Worm (Caenorhabditis elegans) whole organism, L3 larva: ENCODE results near the gene idpc-3.

Experiments
- ZK546.5 ChIP-seq: sonication (generic microtip); optimal IDR thresholded peaks from 2 replicates; lab custom pipeline; 2017; ENCODE audit warnings: missing biosample characterization, missing genetic modification characterization
- aly-2 ChIP-seq: fragments of 150-350 bp; optimal IDR thresholded peaks from 2 replicates; lab custom pipeline; 2014; ENCODE audit warnings: missing biosample characterization, missing genetic modification characterization
- ama-1 ChIP-seq: fragments of 150-350 bp; optimal IDR thresholded peaks from 2 replicates; lab custom pipeline; 2018
- ceh-28 ChIP-seq: fragments of 150-350 bp; optimal IDR thresholded peaks from 2 replicates; lab custom pipeline; 2014; ENCODE audit warnings: missing biosample characterization, missing genetic modification reagents, missing genetic modification characterization
- ceh-82 ChIP-seq: fragments of 150-350 bp; optimal IDR thresholded peaks from 2 replicates; lab custom pipeline; 2014; ENCODE audit warnings: missing biosample characterization, missing genetic modification characterization
- ceh-9 ChIP-seq: sonication (generic microtip); optimal IDR thresholded peaks from 2 replicates; lab custom pipeline; 2018; ENCODE audit warnings: missing biosample characterization, missing genetic modification characterization
- daf-12 ChIP-seq: fragments of 150-350 bp; optimal IDR thresholded peaks from 2 replicates; lab custom pipeline; 2014; ENCODE audit warnings: missing biosample characterization, missing genetic modification reagents, missing genetic modification characterization
- egl-27 ChIP-seq: sonication (generic microtip); optimal IDR thresholded peaks from 4 replicates; lab custom pipeline; 2017; ENCODE audit warnings: missing biosample characterization, missing genetic modification reagents, missing genetic modification characterization
- egl-5 ChIP-seq: fragments of 150-350 bp; optimal IDR thresholded peaks from 2 replicates; lab custom pipeline; 2017; ENCODE audit warnings: missing biosample characterization, missing genetic modification reagents, missing genetic modification characterization, inconsistent platforms
- elt-1 ChIP-seq: fragments of 150-350 bp; optimal IDR thresholded peaks from 2 replicates; lab custom pipeline; 2014; ENCODE audit warnings: missing biosample characterization, missing genetic modification characterization
- elt-3 ChIP-seq, 3 experiments: fragments of 150-350 bp in 1 of 3; sonication (generic microtip) in 2 of 3; optimal IDR thresholded peaks; 2 replicates in 2 of 3; 4 replicates in 1 of 3; lab custom pipeline; 2014 to 2017; ENCODE audit warnings: missing biosample characterization in 3 of 3, missing genetic modification characterization in 3 of 3
- eor-1 ChIP-seq, 2 experiments: fragments of 150-350 bp; optimal IDR thresholded peaks; 2 replicates each; lab custom pipeline; 2014 to 2018; ENCODE audit warnings: missing biosample characterization in 2 of 2, missing genetic modification characterization in 2 of 2
- fos-1 ChIP-seq: fragments of 150-350 bp; optimal IDR thresholded peaks from 2 replicates; lab custom pipeline; 2014; ENCODE audit warnings: missing biosample characterization, missing genetic modification characterization
- hmg-11 ChIP-seq: sonication (generic microtip); optimal IDR thresholded peaks from 2 replicates; lab custom pipeline; 2016; ENCODE audit warnings: missing genetic modification characterization, missing compliant biosample characterization
- jun-1 ChIP-seq: fragments of 150-350 bp; optimal IDR thresholded peaks from 2 replicates; lab custom pipeline; 2014; ENCODE audit warnings: missing biosample characterization, missing genetic modification reagents, missing genetic modification characterization
- lin-15B ChIP-seq: fragments of 150-350 bp; optimal IDR thresholded peaks from 2 replicates; lab custom pipeline; 2014; ENCODE audit warnings: missing biosample characterization, missing genetic modification characterization
- lin-39 ChIP-seq: fragments of 150-350 bp; optimal IDR thresholded peaks from 2 replicates; lab custom pipeline; 2018; ENCODE audit warnings: missing biosample characterization, missing genetic modification reagents, missing genetic modification characterization
- lsy-12 ChIP-seq: sonication (generic microtip); optimal IDR thresholded peaks from 2 replicates; lab custom pipeline; 2016; ENCODE audit warnings: mild to moderate bottlenecking, missing genetic modification characterization, missing compliant biosample characterization
- nfya-1 ChIP-seq: sonication (generic microtip); optimal IDR thresholded peaks from 2 replicates; lab custom pipeline; 2017; ENCODE audit warnings: missing genetic modification characterization, mild to moderate bottlenecking, missing compliant biosample characterization, antibody characterized with exemption, moderate library complexity; ENCODE audit not compliant: insufficient read depth
- nhr-11 ChIP-seq: fragments of 150-350 bp; optimal IDR thresholded peaks from 2 replicates; lab custom pipeline; 2014; ENCODE audit warnings: missing biosample characterization, missing genetic modification characterization
- nhr-12 ChIP-seq: fragments of 150-350 bp; optimal IDR thresholded peaks from 2 replicates; lab custom pipeline; 2014; ENCODE audit warnings: missing biosample characterization, missing genetic modification characterization
- nhr-23 ChIP-seq: fragments of 150-350 bp; optimal IDR thresholded peaks from 2 replicates; lab custom pipeline; 2014; ENCODE audit warnings: missing biosample characterization, missing genetic modification reagents, missing genetic modification characterization
- nhr-237 ChIP-seq: fragments of 150-350 bp; optimal IDR thresholded peaks from 2 replicates; lab custom pipeline; 2014; ENCODE audit warnings: missing biosample characterization, missing genetic modification characterization
- nhr-25 ChIP-seq: sonication (generic microtip); optimal IDR thresholded peaks from 2 replicates; lab custom pipeline; 2017; ENCODE audit warnings: missing biosample characterization, missing genetic modification characterization
- nhr-67 ChIP-seq: fragments of 150-350 bp; optimal IDR thresholded peaks from 2 replicates; lab custom pipeline; 2014; ENCODE audit warnings: missing biosample characterization, missing genetic modification characterization
- nhr-76 ChIP-seq: fragments of 150-350 bp; sonication (generic microtip); optimal IDR thresholded peaks from 5 replicates; lab custom pipeline; 2014; ENCODE audit warnings: missing biosample characterization, missing genetic modification characterization
- nhr-77 ChIP-seq: fragments of 150-350 bp; optimal IDR thresholded peaks from 2 replicates; lab custom pipeline; 2014; ENCODE audit warnings: missing biosample characterization, missing genetic modification characterization
- pha-4 ChIP-seq: fragments of 150-350 bp; optimal IDR thresholded peaks from 2 replicates; lab custom pipeline; 2014; ENCODE audit warnings: missing biosample characterization, missing genetic modification reagents, missing genetic modification characterization
- pqm-1 ChIP-seq: fragments of 150-350 bp; optimal IDR thresholded peaks from 2 replicates; lab custom pipeline; 2017; ENCODE audit warnings: missing biosample characterization, missing genetic modification characterization, inconsistent platforms
- sea-2 ChIP-seq: fragments of 150-350 bp; sonication (generic microtip); optimal IDR thresholded peaks from 4 replicates; lab custom pipeline; 2014; ENCODE audit warnings: missing biosample characterization, missing genetic modification reagents, missing genetic modification characterization
- skn-1 ChIP-seq: fragments of 150-350 bp; optimal IDR thresholded peaks from 2 replicates; lab custom pipeline; 2014; ENCODE audit warnings: missing biosample characterization, missing genetic modification characterization
- unc-62 ChIP-seq: fragments of 150-350 bp; sonication (generic microtip); optimal IDR thresholded peaks from 4 replicates; lab custom pipeline; 2014; ENCODE audit warnings: missing biosample characterization, missing genetic modification reagents, missing genetic modification characterization
- zag-1 ChIP-seq: fragments of 150-350 bp; optimal IDR thresholded peaks from 2 replicates; lab custom pipeline; 2014; ENCODE audit warnings: missing biosample characterization, missing genetic modification characterization
- ztf-4 ChIP-seq: fragments of 150-350 bp; optimal IDR thresholded peaks from 2 replicates; lab custom pipeline; 2014; ENCODE audit warnings: missing biosample characterization, missing genetic modification characterization

idpc-3 gene

DNA sequence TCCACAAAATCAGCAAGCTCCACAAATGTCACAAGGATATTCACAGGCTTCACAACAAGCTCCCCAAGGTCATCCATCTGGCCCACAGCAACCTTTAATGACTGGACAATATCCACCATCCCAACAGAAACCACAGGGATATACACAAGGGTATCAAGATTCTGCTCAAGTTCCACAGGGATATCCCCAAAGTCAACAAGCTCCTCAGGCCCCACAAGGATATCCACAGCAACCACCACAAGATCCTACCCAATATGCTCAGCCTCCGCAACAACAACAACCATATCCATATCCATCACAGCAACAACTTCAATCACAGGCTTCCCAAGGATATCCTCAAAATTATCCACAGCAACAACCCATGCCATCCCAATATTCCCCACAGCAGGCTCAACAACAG is 12.3 kb downstream of the idpc-3 start:
- TF ChIP-seq daf-12 (tag; lab: Kevin White, UChicago), result no peak
- TF ChIP-seq nfya-1, result no peak
- no peak for TF ChIP-seq nhr-67 (tag; lab: Kevin White, UChicago)
- no peak for TF ChIP-seq ceh-28 (tag; lab: Kevin White, UChicago)
- no peak for TF ChIP-seq nhr-25
- TF ChIP-seq unc-62 (GFP tag; lab: Kevin White, UChicago), result no peak
- TF ChIP-seq elt-3 (tag; optimal IDR thresholded peaks at IDR 0.05; lab: Kevin White, UChicago), result no peak
- TF ChIP-seq elt-1 (tag; lab: Kevin White, UChicago), result no peak
- no peak for TF ChIP-seq aly-2 (tag; lab: Kevin White, UChicago)
- no peak for TF ChIP-seq ceh-9 (tag; lab: Kevin White, UChicago)
- TF ChIP-seq nhr-23, result no peak
- no peak for TF ChIP-seq sea-2
- TF ChIP-seq ceh-82 (tag; lab: Kevin White, UChicago), result no peak
- no peak for TF ChIP-seq skn-1 (tag; lab: Kevin White, UChicago)
- no peak for TF ChIP-seq pqm-1 (tag; lab: Kevin White, UChicago)
- TF ChIP-seq nhr-11 (tag; lab: Kevin White, UChicago), result no peak
- TF ChIP-seq jun-1 (tag; lab: Kevin White, UChicago), result no peak
- no peak for TF ChIP-seq pha-4 (tag; lab: Kevin White, UChicago)
- TF ChIP-seq ama-1, result no peak
- TF ChIP-seq eor-1 (tag; optimal IDR thresholded peaks at IDR 0.05; lab: Kevin White, UChicago), result no peak

DNA sequence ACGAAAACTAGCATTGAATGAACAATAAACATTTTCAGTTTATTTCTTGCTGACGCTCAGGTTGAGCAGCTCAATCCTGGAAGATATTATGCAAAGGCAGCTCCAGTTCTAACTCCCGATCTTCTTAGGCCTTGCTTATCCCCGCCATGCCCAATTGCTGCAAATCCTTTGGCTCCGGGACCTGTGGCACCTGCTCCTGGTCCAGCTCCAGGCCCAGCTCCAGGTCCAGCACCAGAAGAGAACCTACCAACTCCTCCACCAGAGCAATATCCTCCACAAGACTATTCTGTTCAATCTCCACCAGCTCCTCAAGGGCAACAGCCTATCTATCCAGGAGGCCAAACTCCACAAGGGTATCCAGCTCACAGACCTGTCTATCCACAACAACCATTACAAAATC is 12.9 kb downstream of the idpc-3 start:
- TF ChIP-seq ZK546.5 (tag; lab: Kevin White, UChicago) (no peak), elt-1 (tag; lab: Kevin White, UChicago) (no peak), sea-2 (no peak), nhr-237 (tag; lab: Kevin White, UChicago) (no peak), unc-62 (GFP tag; lab: Kevin White, UChicago) (no peak), lin-15B (tag; lab: Kevin White, UChicago) (no peak), egl-5 (tag; lab: Kevin White, UChicago) (no peak), nhr-12 (tag; lab: Kevin White, UChicago) (no peak)

DNA sequence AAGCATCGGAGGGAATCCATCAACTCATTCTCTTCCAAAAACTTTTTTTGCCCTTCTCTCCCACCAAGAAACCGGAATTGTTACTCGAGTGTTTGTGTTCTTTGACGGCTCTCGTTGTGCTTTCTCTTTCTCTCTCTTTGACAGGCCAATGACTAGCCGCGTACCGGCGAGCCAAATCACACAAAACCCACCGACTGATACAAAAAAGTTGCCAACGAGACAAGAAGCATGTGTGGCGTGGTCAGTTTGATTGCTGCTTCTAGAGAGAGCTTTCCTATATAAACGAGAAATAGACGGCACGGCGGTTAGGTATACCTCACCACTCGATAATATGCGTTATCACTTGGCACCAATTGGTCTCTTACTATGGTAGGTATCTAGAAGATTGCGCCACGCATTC is 13.3 kb downstream of the idpc-3 start, which contains the start of gene pqn-63:
TSS of gene pqn-63 (plus strand) at position 307 of the 400 bp plus-strand sequence.
- peak; percentile 42 for TF ChIP-seq pha-4 (tag; lab: Kevin White, UChicago)
- no peak for TF ChIP-seq egl-5 (tag; lab: Kevin White, UChicago)

DNA sequence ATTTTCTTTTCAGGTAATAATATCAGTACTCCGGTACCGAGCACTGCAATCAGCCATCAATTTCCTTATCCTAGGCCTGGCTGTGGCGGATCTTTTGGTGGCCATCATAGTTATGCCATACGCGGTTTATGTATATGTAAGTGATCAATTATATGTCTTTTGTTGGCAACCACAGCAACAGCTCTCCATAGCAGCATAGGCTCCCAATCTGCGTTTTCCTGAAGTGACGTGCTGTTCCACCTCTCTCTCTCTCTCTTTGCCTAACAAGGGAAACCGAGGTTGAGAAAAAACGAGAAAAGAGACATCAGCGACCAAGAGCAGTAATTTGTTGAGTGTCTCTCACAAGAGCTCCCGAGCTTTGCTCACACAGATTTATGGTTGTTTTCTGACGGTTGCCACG is 19.8 kb downstream of the idpc-3 start:
- TF ChIP-seq egl-5 (tag; lab: Kevin White, UChicago), result no peak
- no peak for TF ChIP-seq lsy-12 (tag; lab: Kevin White, UChicago)
- no peak for TF ChIP-seq nfya-1
- no peak for TF ChIP-seq hmg-11 (tag; lab: Kevin White, UChicago)
- TF ChIP-seq nhr-12 (tag; lab: Kevin White, UChicago), result no peak

DNA sequence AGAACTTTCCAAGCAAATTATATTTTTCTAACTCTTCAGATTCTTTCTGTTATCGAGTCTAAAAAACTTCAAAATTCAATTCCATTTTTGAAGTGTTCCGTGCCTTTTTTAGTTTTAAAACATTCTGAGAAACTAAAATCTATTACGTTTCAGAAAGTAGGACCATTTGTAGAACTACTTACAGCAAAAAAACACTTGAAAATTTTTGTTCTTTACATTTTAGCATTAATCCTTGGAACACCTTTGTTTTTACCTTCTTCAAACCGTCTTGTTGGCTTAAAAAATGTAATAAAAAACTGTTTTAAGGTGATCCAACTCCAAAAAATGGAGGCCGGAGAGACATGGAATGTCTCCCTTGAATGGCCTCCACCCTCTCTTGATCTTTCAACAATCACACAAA is 20.8 kb downstream of the idpc-3 start, which contains the start of gene dop-2:
TSS of gene dop-2 (plus strand) at position 301 of the 400 bp plus-strand sequence.
- TF ChIP-seq sea-2 (no peak), nhr-76 (tag; lab: Kevin White, UChicago) (no peak), fos-1 (tag; lab: Kevin White, UChicago) (no peak), nhr-25 (no peak), nhr-67 (tag; lab: Kevin White, UChicago) (no peak), nhr-77 (tag; lab: Kevin White, UChicago) (no peak), elt-3 (tag; optimal IDR thresholded peaks at IDR 0.05; lab: Kevin White, UChicago) (no peak), lin-39 (tag; lab: Kevin White, UChicago) (no peak), ztf-4 (tag; lab: Kevin White, UChicago) (no peak), lsy-12 (tag; lab: Kevin White, UChicago) (no peak), egl-27 (no peak), zag-1 (tag; lab: Kevin White, UChicago) (no peak)
